Fruit fly (Drosophila melanogaster): Measurements from ENCODE around the gene CG43658.

DNA sequence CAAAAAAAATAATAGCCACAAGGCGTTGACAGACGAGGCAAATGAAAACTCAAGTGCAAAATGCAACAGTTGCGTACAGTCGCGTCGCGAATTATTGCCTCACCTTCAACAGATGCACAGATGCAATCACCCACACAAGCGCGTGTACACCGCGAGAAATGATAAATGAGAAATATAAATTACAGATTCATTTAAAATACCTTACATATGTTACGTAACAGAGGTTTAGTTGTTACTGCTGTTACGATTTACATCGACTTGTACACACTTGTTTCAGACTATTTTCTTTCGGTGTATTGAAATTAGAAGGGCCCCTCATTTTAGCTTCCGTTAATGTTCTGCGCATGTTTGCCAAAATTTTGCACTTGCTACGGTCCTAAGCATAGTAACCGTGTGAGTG lies 52.1 kb downstream of the CG43658 start:
- TF ChIP-seq CTCF (optimal IDR thresholded peaks at IDR 0.05) (no peak), CG8478 (optimal IDR thresholded peaks at IDR 0.05) (no peak)

Measured in S2 (cell line).